Worm (Caenorhabditis elegans) whole organism, midembryonic: ENCODE measurements around the gene C02B10.3.

ENCODE experiments used
- T22C8.4 ChIP-seq: fragments of 200-800 bp; sonication (Bioruptor generic); IDR thresholded peaks from 2 replicates; pipeline ENCODE4 v1.3.6; 2022; ENCODE audit warnings: missing genetic modification characterization, missing compliant biosample characterization
- cog-1 ChIP-seq: sonication (generic microtip); optimal IDR thresholded peaks from 2 replicates; lab custom pipeline; 2016; ENCODE audit warnings: missing genetic modification characterization, missing compliant biosample characterization
- flt-1 ChIP-seq: fragments of 200-800 bp; sonication (Bioruptor generic); IDR thresholded peaks from 2 replicates; pipeline ENCODE4 v1.3.6; 2022; ENCODE audit warnings: missing genetic modification characterization, missing compliant biosample characterization
- klf-2 ChIP-seq: fragments of 200-800 bp; sonication (Bioruptor generic); conservative IDR thresholded peaks from 2 replicates; pipeline ENCODE4 v1.3.6; 2022; ENCODE audit warnings: missing genetic modification reagents, missing genetic modification characterization, missing compliant biosample characterization
- ref-1 ChIP-seq: fragments of 200-800 bp; sonication (Bioruptor generic); conservative IDR thresholded peaks from 2 replicates; pipeline ENCODE4 v1.3.6; 2022; ENCODE audit warnings: missing genetic modification reagents, missing genetic modification characterization, missing compliant biosample characterization
- tab-1 ChIP-seq: fragments of 200-800 bp; sonication (Bioruptor generic); IDR thresholded peaks from 2 replicates; pipeline ENCODE4 v1.3.6; 2022; ENCODE audit warnings: missing genetic modification characterization, missing compliant biosample characterization
- ztf-23 ChIP-seq: fragments of 200-800 bp; sonication (Bioruptor generic); IDR thresholded peaks from 2 replicates; pipeline ENCODE4 v1.3.6; 2022; ENCODE audit warnings: missing genetic modification reagents, missing genetic modification characterization, missing compliant biosample characterization
- ztf-29 ChIP-seq: fragments of 200-800 bp; sonication (Bioruptor generic); IDR thresholded peaks from 2 replicates; pipeline ENCODE4 v1.3.6; 2022; ENCODE audit warnings: missing genetic modification reagents, missing genetic modification characterization, missing compliant biosample characterization

DNA sequence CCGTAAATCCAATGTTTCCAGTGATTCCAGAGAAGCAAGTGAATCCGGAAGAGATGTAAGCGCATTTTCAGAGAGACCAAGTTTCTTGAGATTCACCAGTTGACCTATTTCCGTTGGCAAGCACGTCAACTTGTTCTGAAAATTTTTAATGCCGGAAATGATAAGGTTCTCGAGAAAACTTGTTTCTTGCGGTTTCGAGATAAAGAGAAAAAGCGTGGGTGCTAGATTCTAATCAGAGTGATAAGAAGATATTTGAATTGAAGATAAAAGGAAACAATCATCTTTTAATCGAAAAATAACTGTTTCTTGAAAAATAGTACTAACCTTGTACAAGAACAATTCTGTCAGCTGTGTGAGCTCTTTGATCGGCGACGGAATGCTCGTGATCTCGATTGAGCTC lies 28.7 kb upstream of the C02B10.3 start:
- TF ChIP-seq ztf-29 (GFP tag; lab: Robert Waterston, UW) (no peak), T22C8.4 (GFP tag; lab: Robert Waterston, UW) (no peak), tab-1 (GFP tag; lab: Robert Waterston, UW) (no peak), klf-2 (GFP tag; lab: Robert Waterston, UW) (no peak), flt-1 (GFP tag; lab: Robert Waterston, UW) (no peak), ztf-23 (no peak), ref-1 (GFP tag; lab: Robert Waterston, UW) (no peak), cog-1 (tag; lab: Kevin White, UChicago) (no peak)
